Fruit fly (Drosophila melanogaster): ENCODE measurements around the gene tkv.

The tkv gene

DNA sequence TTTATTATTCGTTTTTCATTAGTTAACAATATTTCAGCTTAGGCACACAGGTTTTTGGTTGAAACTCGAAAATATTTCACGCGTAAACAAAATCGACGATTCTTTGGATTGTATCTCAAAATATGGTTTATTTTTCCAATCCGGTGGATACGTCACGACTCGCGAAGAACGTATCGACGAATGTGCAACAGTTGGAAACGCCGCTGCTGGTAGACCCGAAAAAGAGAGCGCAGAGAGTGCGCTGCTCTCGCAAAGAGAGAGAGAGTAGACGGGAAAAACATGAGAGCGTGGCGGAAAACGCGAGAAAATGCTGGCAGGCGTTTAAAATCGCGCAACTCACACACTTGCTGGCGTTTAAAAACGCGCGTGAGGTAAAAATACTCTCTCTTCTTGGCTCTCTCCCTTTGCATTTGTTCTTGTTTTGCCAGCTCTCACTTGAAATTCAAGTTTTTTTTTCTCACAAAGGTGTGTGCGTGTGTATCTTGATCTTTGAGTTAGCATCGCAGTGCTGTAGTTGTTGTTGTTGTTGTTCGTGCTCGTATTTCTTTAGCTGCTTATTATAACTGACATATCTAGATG is 33.9 kb downstream of the tkv start (continued):
- TF ChIP-seq so (GFP tag; IDR thresholded peaks at IDR 0.05) (peak; percentile 58; the same call in 1 of the 3 replicates), HLHmδ (GFP tag; optimal IDR thresholded peaks at IDR 0.05) (peak; percentile 90), CG17829 (tag; optimal IDR thresholded peaks at IDR 0.05) (peak; percentile 10), Fer2 (tag; optimal IDR thresholded peaks at IDR 0.05) (no peak), CG18764 (GFP tag; optimal IDR thresholded peaks at IDR 0.05) (no peak), CG7357 (GFP tag; IDR thresholded peaks at IDR 0.05) (no peak), GATAe (GFP tag; conservative IDR thresholded peaks at IDR 0.05) (no peak), klu (GFP tag; IDR thresholded peaks at IDR 0.05) (no peak), CG10366 (GFP tag; IDR thresholded peaks at IDR 0.05) (no peak), Poxn (GFP tag; IDR thresholded peaks at IDR 0.05) (no peak), pita (GFP tag; optimal IDR thresholded peaks at IDR 0.05) (no peak), CG5180 (GFP tag; optimal IDR thresholded peaks at IDR 0.05) (peak; percentile 11), eve (GFP tag; optimal IDR thresholded peaks at IDR 0.05) (peak in 1 of 2 experiments; percentile 12), CG18011 (GFP tag; optimal IDR thresholded peaks at IDR 0.05) (no peak), tll (GFP tag; optimal IDR thresholded peaks at IDR 0.05) (peak in 1 of 2 experiments; percentile 15), ATbp (GFP tag; optimal IDR thresholded peaks at IDR 0.05) (no peak), lbe (GFP tag; optimal IDR thresholded peaks at IDR 0.05) (peak; percentile 75), Max (GFP tag; optimal IDR thresholded peaks at IDR 0.05) (no peak), Hmx (GFP tag; optimal IDR thresholded peaks at IDR 0.05) (no peak), CG17359 (tag; optimal IDR thresholded peaks at IDR 0.05) (peak; percentile 24), Antp (GFP tag; optimal IDR thresholded peaks at IDR 0.05) (no peak), CG3281 (GFP tag; optimal IDR thresholded peaks at IDR 0.05) (no peak), ems (GFP tag; optimal IDR thresholded peaks at IDR 0.05) (peak; percentile 11), Ssrp (tag; optimal IDR thresholded peaks at IDR 0.05) (no peak), tin (GFP tag; optimal IDR thresholded peaks at IDR 0.05) (no peak), Stat92E (GFP tag; optimal IDR thresholded peaks at IDR 0.05) (peak in 1 of 3 experiments; percentile 32), Bdp1 (GFP tag; optimal IDR thresholded peaks at IDR 0.05) (no peak), CG4854 (GFP tag; optimal IDR thresholded peaks at IDR 0.05) (no peak), caup (GFP tag; optimal IDR thresholded peaks at IDR 0.05; ENCODE audit: severe bottlenecking) (peak; percentile 8), hth (optimal IDR thresholded peaks at IDR 0.05) (no peak), CG4328 (GFP tag; optimal IDR thresholded peaks at IDR 0.05) (no peak), Dip2 (GFP tag; IDR thresholded peaks at IDR 0.05) (no peak), CG9797 (GFP tag; optimal IDR thresholded peaks at IDR 0.05) (no peak), CG1024 (GFP tag; IDR thresholded peaks at IDR 0.05) (no peak), Doc3 (GFP tag; IDR thresholded peaks at IDR 0.05; ENCODE audit: partially characterized antibody) (0 out of 3 replicates have a peak, but pooled peaks have one; percentile 57), CG34224 (GFP tag; IDR thresholded peaks at IDR 0.05; ENCODE audit: partially characterized antibody) (peak; percentile 92), ab (GFP tag; optimal IDR thresholded peaks at IDR 0.05) (no peak), kni (GFP tag; optimal IDR thresholded peaks at IDR 0.05) (peak; percentile 88), Usf (GFP tag; optimal IDR thresholded peaks at IDR 0.05) (no peak), chif (GFP tag; optimal IDR thresholded peaks at IDR 0.05) (no peak), Tbp (GFP tag; optimal IDR thresholded peaks at IDR 0.05) (peak; percentile 100), Lhr (GFP tag; optimal IDR thresholded peaks at IDR 0.05) (no peak), CG6791 (GFP tag; IDR thresholded peaks at IDR 0.05; ENCODE audit: partially characterized antibody) (peak; percentile 50; the same call in 1 of the 3 replicates), shn (GFP tag; optimal IDR thresholded peaks at IDR 0.05) (no peak), Abd-B (GFP tag; optimal IDR thresholded peaks at IDR 0.05) (no peak), fd3F (GFP tag; optimal IDR thresholded peaks at IDR 0.05) (no peak), D (optimal IDR thresholded peaks at IDR 0.05) (no peak), D (GFP tag; optimal IDR thresholded peaks at IDR 0.05) (no peak), HLH54F (GFP tag; optimal IDR thresholded peaks at IDR 0.05) (no peak), CG15073 (GFP tag; optimal IDR thresholded peaks at IDR 0.05) (no peak)
